Fruit fly (Drosophila melanogaster): ENCODE data around the gene CG6656.

CG6656 gene

DNA sequence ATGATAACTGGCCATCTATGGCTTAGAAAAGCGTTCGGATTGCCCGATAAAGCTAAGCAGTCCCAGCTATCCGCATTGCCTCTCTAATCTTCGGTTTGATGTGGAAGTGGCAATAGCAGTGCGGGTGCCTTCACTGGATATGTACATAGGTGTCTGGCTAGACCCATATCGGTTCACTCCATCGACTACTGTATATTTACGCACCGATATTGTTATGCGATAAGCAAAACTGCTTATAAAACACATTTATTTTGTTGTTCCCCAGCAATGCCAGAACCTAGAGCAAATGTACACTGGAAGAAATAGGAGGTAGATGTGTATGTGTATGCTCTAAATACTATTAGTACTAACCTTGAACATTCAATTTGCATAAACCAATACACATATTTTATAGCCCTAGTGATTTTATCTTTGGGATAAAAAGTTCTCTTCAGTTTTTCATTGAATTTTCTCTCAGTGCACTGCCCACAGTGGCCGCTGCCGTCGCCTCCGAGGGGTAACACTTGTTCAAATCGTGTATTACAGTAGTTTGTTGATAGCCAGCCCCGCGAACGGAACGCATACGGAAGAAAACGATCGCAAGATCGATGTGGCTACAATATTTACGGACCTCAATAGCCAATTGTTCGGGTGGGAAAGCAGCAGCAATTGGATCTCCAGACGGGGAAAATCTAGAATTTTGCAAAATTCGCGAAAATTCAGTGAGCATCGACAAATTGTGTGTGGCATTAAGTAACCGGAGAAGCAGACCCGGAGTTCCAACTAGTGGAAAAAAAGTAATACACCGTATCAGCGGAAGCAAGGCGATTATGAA lies 4.7 kb upstream of the CG6656 start, which contains the start of gene CG31431 (continued):
- TF ChIP-seq Ets21C (GFP tag; optimal IDR thresholded peaks at IDR 0.05) (peak; percentile 19), Sox14 (GFP tag; optimal IDR thresholded peaks at IDR 0.05) (peak; percentile 66), topi (GFP tag; optimal IDR thresholded peaks at IDR 0.05) (peak; percentile 67), CG31627 (GFP tag; optimal IDR thresholded peaks at IDR 0.05) (peak; percentile 56), CG4318 (GFP tag; optimal IDR thresholded peaks at IDR 0.05) (peak; percentile 68), Eip93F (GFP tag; optimal IDR thresholded peaks at IDR 0.05) (no peak), ss (GFP tag; optimal IDR thresholded peaks at IDR 0.05) (peak; percentile 58 to 76), fd59A (GFP tag; optimal IDR thresholded peaks at IDR 0.05) (peak; percentile 75), CG11294 (GFP tag; IDR thresholded peaks at IDR 0.05) (peak; percentile 88), Hr39 (GFP tag; optimal IDR thresholded peaks at IDR 0.05) (peak; percentile 65), CG10669 (GFP tag; optimal IDR thresholded peaks at IDR 0.05) (peak; percentile 82), OdsH (GFP tag; optimal IDR thresholded peaks at IDR 0.05) (peak; percentile 84), CG6276 (GFP tag; optimal IDR thresholded peaks at IDR 0.05) (peak; percentile 86), lz (GFP tag; optimal IDR thresholded peaks at IDR 0.05) (peak; percentile 53), CG9139 (GFP tag; optimal IDR thresholded peaks at IDR 0.05) (peak; percentile 74), eg (GFP tag; IDR thresholded peaks at IDR 0.05) (peak; percentile 95), cyc (GFP tag; optimal IDR thresholded peaks at IDR 0.05) (peak; percentile 68)

DNA sequence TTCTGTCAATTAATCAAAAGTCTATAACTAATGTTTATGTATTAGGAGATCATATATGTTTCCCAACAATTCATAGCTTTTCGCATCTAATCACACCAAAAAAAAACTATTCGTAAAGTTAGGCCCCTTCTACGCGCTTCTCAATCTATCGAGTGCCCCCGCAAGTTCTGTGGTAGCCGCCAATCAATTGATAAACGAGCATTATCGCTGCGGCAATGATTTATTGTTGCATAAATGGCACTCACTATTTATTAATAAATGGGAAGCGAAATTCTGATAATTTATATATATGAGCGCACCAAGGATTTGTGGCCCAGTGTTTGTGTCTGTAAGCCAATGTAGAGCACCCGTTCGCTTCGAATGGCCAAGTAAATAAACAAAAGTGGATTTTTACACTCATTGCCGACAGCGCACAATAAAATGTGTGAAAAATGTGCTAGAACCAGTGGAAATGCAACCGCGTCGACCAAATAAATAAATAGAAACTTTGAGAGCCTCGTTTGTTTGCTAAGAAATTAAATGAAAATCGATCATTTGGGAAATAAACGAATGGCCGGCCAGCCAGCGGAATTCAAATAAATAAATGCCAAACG lies 3.6 kb upstream of the CG6656 start:
- TF ChIP-seq fkh (GFP tag; optimal IDR thresholded peaks at IDR 0.05) (peak; percentile 73), CG6854 (GFP tag; optimal IDR thresholded peaks at IDR 0.05) (no peak), Eip78C (GFP tag) (peak; percentile 56), Ets21C (GFP tag; optimal IDR thresholded peaks at IDR 0.05) (no peak)

DNA sequence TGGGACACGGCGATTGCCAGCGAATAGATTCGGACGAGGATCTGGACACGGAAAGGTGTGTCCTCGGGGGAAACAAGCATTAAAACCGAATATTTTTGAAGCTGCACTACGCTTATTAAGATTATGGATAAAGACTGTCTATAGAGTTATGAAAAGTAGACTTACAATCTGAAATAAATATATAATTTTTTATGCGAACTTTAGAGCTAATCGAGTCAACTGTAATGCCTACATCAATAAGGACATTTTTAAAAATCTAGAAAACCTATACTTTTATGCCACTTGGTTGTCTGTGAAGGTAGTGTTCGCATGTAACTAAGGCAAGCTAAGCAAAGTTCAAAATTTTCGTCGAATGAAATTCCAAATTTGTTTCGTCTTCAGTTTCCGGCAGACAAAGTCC lies 1.7 kb upstream of the CG6656 start, which contains the start of gene CG31178:
Gene CG31178, plus strand, starts transcription at position 301 of the 400 bp plus-strand sequence.
- TF ChIP-seq acj6 (GFP tag; optimal IDR thresholded peaks at IDR 0.05) (no peak), CG11762 (GFP tag; optimal IDR thresholded peaks at IDR 0.05; ENCODE audit: insufficient read depth) (no peak), Sox15 (GFP tag; optimal IDR thresholded peaks at IDR 0.05) (no peak), CG6808 (GFP tag; optimal IDR thresholded peaks at IDR 0.05) (no peak), cyc (GFP tag; optimal IDR thresholded peaks at IDR 0.05) (no peak)

DNA sequence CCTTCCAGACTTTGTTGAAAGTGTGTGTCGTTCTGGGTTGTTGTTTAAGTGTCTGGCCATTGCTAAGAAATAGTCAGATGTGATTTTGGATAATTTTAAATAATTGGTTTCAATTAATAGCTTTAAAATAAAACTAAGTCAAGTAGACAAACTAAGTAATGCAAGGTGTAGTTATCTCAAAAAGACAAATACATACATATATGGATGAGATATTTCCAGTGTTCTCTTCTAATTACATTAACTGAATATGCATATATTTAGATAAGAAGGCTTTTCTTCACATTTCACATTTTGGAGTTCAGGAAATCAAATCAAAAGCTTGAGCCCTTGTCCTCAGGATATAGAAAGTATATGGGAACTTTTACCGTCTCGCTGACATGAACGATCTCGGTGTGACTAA lies 2.5 kb downstream of the CG6656 start, which contains the start of gene P5CDh2:
Gene P5CDh2, plus strand, starts transcription at position 301 of the 400 bp plus-strand sequence.
- TF ChIP-seq CG8119 (GFP tag; IDR thresholded peaks at IDR 0.05) (no peak), CG6163 (GFP tag; IDR thresholded peaks at IDR 0.05) (no peak), CG10669 (GFP tag; optimal IDR thresholded peaks at IDR 0.05) (no peak), Eip93F (GFP tag; optimal IDR thresholded peaks at IDR 0.05) (no peak), fkh (GFP tag; optimal IDR thresholded peaks at IDR 0.05) (no peak), eg (GFP tag; IDR thresholded peaks at IDR 0.05) (no peak), CG3919 (GFP tag; optimal IDR thresholded peaks at IDR 0.05) (no peak), achi (GFP tag; optimal IDR thresholded peaks at IDR 0.05) (no peak), Sox14 (GFP tag; optimal IDR thresholded peaks at IDR 0.05) (no peak), Hr39 (GFP tag; optimal IDR thresholded peaks at IDR 0.05) (no peak), fd59A (GFP tag; optimal IDR thresholded peaks at IDR 0.05) (no peak), dac (GFP tag; optimal IDR thresholded peaks at IDR 0.05) (no peak), Sox102F (GFP tag; optimal IDR thresholded peaks at IDR 0.05) (no peak), Hr38 (GFP tag; optimal IDR thresholded peaks at IDR 0.05) (no peak), net (GFP tag; optimal IDR thresholded peaks at IDR 0.05) (no peak)
